Worm (Caenorhabditis elegans) whole organism, dauer: ENCODE measurements around the gene htp-2.

Experiments used
- unc-62 ChIP-seq: sonication (generic microtip); optimal IDR thresholded peaks from 2 replicates; lab custom pipeline; 2017; ENCODE audit warnings: missing biosample characterization, missing genetic modification reagents, missing genetic modification characterization

htp-2 gene

DNA sequence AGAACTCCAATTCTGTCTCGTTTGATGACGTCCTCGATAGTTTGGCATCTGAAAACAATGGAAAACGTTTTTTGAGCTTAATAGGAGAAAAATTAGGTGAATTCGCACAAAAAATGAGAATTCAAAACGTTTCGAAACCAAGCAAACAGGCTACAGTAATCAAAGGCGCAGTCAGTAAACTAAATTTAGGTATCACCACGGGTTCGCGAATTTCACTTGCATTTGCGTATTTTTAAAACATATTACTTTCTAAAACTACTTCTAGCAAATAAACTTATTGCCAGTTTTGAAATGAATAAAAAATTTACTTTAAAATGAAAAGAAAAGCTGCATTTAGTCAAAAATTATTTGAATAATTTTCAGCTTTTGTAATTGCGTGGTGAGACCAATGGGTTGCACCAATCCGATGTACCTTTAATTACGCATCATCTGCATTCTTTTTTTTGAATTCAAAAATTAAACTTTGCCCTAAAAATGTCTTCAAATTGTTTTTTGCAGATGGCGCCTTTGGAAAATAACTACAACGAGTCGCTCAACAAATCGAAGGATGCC, at the start of gene htp-2, which contains the start of gene Y73B6BL.23:
Gene htp-2, plus strand, starts transcription at position 492 of the 552 bp plus-strand sequence.
Gene Y73B6BL.23, minus strand, starts transcription at position 51 of the 552 bp plus-strand sequence.
- no peak for TF ChIP-seq unc-62 (GFP tag; lab: Kevin White, UChicago)

DNA sequence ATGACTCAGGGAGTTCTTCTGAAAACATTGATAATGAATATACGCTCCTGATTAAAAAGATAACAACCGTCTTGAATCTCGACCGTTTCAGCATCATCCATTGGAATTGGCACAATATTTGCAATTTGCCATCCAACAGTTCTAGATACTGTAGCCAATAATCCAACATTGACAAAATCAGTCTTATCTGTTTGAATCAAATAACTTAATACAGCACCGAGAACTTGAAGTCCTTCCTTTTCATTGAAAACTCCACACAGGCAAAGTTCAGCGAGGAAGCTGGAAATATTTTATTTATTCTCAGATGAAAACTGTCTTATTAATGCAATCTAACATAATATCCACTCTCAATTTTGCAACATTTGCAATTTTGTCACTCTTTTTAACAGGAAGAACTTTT, 47.1 kb upstream of the htp-2 start:
- TF ChIP-seq unc-62 (GFP tag; lab: Kevin White, UChicago) = no peak

DNA sequence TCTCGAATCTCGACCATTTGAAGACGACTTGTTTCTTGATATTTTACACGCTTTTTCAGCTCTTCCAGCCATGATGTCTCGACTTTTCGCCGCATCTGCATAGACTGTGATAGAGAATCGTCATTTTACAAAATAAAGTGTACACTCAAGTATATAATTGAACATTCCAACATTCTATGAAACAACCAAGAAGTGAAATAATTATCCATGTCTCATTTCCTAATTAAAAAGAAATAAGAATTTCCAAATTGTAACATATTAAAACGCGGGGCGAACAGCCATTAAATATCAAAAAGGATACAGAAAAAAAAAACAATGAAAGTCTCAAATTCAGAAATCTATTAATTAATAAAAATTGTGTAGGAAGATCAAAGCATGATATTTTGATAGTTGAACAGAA, 46.3 kb upstream of the htp-2 start, which contains the start of gene smg-3:
Gene smg-3, minus strand, starts transcription at position 101 of the 400 bp plus-strand sequence.
- TF ChIP-seq unc-62 (GFP tag; lab: Kevin White, UChicago) = no peak

DNA sequence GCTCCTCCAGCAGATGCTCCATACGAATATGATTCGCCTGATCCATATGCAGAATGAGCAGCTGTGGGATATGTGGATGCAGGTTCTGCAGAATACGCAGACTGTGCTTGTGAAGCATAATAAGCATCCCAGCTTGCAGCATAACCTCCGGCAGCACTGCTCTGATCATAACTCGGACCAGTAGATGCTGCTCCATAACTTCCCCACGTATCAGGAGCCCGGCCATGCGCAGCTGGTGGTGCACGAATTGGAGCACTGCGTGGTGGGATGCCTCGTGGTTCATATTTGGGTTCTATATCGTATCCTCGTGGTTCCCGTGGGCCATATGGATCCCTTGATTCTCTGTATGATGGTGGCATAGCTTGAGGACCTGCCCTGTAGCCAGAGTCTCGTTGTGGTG, 45.6 kb upstream of the htp-2 start:
- TF ChIP-seq unc-62 (GFP tag; lab: Kevin White, UChicago) = no peak

DNA sequence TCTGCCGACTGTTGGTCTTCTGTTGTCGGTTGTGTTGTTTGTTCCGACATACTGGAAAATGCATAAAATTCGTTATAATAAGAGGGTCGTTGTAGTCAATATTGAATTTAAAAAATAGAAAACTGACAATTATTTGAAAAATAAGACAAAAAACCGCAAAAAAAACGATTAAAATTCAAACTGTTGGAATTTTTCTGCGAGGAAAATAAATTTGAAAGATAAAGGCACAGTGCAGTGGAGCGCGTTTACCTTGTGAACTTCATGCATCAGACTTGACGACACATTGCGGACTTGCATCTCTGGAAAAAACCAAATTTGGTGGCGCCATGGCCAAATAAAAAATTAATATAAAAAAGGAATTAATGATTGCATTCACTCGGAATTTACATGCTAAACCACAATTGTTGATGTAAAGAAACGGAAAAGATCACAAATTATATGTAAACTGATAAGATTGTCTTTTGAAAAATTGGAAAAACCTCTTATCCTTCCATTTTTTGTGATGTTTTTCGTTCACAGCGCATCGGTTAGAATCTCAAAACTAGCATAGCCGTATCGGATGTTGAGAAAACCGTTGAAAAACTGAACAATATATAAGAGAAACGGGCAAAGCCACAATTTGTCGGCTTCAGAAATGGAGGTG, 42.7 kb upstream of the htp-2 start, which contains the start of the genes hrpf-2 and bli-6:
Gene hrpf-2, minus strand, starts transcription at position 51 of the 643 bp plus-strand sequence.
Gene bli-6, plus strand, starts transcription at position 593 of the 643 bp plus-strand sequence.
- TF ChIP-seq unc-62 (GFP tag; lab: Kevin White, UChicago) = no peak

DNA sequence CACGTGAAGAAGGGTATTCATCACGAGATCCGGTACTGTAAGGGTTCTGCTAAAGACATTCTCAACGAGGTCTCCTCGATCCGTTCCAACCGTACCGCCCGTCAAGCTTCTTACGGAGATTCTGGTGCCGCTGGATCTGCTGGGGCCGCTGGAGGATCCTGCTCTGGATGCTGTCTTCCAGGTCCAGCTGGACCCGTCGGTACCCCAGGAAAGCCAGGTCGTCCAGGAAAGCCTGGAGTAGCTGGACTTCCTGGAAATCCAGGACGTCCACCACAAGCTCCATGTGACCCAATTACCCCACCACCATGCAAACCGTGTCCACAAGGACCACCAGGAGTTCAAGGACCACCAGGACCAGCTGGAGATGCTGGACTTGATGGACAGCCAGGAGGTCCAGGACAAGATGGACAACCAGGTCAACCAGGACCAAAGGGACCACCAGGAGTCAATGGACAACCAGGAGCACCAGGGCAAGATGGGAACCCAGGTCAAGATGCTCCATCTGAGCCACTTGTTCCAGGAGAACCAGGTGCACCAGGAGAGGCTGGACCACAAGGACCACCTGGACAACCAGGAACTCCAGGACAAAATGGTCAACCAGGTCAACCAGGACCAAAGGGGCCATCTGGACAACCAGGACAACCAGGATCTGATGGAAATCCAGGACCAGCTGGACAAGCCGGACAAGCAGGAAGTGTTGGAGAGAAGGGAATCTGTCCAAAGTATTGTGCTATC, 41.8 kb upstream of the htp-2 start:
- no peak for TF ChIP-seq unc-62 (GFP tag; lab: Kevin White, UChicago)

DNA sequence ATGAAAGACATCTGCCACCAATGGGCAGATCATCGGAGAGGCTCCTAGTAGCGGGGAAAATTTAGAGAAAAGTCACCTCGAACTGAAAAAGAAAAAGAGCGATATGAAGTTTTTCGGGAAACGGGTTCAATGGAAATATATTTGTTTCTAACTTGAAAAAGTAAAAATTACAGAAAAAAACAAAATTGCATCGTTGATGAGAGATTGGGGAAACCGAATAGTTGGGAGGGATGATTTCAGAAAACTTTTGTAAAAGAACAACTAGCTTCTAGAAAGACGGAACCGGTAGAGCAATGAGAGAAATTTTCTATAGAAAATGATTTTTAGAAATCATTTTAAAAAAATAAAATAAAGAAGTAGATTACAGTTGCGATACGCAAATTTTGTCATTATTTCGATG, 40.9 kb upstream of the htp-2 start:
- no peak for TF ChIP-seq unc-62 (GFP tag; lab: Kevin White, UChicago)

DNA sequence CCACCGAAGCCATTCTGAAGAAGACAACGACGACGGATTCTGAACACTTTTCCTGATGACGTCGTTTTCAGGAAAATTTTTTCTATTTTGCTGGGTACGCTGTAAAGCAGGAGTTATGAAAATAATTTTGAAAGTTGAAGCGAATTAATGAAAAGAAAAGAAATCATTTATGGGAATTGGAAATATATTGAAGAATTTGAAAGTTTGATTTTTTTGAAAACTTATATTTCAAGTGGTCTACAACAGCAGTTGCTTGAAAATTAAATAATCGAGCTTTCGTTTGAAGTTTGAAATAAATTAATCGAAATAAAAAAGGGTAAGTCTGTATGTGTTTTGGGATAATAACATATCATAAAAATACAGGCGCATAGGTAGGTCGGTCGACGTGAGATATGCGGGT, 35.4 kb upstream of the htp-2 start, which contains the start of gene shl-1:
Gene shl-1, minus strand, starts transcription at position 101 of the 400 bp plus-strand sequence.
- no peak for TF ChIP-seq unc-62 (GFP tag; lab: Kevin White, UChicago)

DNA sequence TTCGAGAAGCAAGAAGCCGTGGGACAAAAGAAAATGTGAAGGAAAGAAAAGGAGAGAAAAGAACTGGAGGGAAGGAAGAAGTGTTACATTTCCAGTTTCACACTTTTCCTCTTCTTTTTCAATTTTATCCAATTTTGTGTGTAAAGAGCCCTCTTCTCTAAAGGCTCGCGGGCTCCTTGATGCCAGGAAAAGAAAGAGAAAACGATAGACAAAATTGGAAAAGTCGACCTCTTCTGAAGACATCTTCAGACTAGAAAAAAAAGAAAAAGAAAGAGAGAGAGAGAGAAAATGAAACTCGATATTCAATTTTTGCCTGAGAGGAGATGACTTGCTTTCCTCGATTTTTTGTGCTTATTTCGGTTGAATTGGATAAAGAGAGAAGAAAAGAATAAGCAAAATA, 34.3 kb upstream of the htp-2 start:
- TF ChIP-seq unc-62 (GFP tag; lab: Kevin White, UChicago) = no peak

DNA sequence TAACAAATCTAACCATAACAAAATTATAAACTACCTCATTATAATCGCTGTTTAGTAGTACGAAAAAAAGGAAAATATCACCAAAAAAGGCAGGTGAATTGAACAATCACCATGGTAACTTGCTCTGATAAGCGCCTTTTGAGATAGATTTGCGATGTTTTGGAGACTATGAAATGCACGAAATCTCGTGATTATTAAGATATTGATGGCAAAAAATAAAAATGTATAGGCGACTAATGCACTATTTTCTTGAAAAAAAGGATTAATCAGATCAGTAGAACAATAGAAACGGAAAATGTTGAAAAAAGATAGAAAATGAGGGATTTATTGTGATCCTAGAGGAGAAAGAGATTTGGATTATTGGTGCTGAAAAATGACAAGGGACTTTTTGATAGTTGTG, 30.8 kb upstream of the htp-2 start:
- TF ChIP-seq unc-62 (GFP tag; lab: Kevin White, UChicago) = no peak

DNA sequence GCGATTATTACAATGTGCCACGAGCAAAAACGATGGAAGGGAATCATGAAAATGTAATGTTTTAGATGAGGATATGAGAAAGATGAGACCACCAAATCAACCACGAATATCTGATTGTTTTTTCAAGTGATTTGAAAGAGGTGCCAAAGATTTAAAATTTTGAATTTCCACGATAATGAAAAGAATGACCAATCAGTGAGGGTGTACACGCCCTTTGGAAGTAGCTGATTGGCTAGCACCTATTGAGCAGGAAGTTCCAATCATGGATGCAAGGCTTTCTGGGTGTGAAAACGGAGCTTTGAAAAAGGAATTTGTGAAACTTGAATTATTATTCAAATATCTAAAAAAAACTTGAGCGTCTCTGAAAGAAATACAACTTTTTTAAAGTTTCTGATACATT, 27.8 kb upstream of the htp-2 start:
- TF ChIP-seq unc-62 (GFP tag; lab: Kevin White, UChicago) = no peak

DNA sequence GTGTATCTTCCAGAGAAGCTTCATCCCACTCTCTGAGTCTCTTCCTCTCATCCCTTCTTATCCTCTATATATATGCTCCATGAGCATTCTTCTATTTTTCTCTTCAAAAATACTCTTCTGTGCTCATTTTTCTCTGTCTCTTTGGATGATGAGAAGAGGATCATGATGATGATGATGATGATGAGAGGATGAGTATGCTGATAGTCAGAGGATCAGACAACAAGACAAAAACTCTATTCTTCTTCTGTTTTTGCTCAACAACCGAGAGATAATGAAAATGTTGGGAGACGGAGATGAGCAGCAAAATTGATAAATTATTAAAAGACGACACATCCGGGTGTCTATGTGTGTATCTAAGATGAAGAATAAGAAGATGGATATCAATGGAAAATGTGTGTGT, 26.0 kb upstream of the htp-2 start:
- no peak for TF ChIP-seq unc-62 (GFP tag; lab: Kevin White, UChicago)

DNA sequence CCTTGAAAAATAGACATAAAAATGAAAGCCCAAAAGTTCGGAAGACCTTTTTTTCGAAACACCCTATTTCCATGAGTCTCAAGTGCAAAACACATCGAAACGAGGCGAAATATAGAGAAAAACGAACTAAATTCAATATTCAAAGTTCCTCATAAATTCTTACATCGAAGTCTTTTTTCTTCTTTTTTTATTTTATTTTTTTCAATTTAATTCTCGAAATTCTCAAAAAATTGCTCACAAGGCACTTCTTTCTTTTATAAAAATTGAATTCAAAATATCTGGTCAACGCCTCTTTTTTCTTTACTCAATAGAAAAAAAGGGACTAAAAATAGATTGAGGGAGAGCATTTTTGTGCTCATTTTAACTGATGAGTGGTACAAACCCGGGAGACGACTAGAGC, 24.1 kb upstream of the htp-2 start:
- TF ChIP-seq unc-62 (GFP tag; lab: Kevin White, UChicago) = no peak

DNA sequence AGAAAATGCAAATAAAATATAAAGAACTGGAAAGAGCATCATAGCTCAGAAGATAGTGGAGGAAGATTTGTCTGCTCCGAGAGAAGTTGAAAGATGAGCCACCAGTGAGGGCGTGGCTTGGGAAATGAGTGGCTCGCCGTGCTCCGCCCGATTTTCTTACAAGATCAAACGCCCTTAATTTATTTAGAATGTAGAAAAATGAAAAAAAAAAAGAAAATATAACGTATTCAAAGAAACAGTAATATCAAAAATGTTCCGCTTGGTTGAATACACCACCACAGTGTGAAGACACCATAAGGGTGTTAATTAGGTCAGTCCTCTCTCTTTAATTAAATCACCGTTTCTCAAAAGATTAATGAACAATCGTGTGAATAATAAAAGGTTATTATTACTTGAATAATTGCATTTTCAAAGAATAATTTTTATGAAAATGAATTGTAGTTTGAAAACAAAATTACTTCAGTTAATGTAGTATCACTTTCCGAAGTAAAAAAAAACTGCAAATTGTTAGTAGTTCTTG, 16.9 kb upstream of the htp-2 start, which contains the start of gene sfrp-1:
Gene sfrp-1, minus strand, starts transcription at position 51 of the 520 bp plus-strand sequence.
- no peak for TF ChIP-seq unc-62 (GFP tag; lab: Kevin White, UChicago)

DNA sequence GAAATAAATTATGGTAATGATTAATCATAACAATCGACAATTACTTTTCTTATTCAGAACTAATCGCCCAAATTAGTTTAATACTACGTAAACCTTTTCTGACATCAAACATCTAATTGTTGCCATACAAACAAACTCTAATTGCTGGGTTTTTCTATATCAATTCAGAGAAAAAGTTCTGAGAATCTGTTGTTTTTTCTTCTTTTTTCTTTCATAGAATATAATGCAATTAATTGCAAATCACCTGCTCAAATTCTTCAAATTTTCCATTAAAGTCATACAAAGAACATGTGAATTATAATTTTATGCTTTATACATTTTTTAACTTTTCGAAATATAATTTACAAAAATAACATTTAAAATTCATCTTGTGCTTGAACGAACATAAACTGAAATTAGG, 15.9 kb upstream of the htp-2 start:
- no peak for TF ChIP-seq unc-62 (GFP tag; lab: Kevin White, UChicago)

DNA sequence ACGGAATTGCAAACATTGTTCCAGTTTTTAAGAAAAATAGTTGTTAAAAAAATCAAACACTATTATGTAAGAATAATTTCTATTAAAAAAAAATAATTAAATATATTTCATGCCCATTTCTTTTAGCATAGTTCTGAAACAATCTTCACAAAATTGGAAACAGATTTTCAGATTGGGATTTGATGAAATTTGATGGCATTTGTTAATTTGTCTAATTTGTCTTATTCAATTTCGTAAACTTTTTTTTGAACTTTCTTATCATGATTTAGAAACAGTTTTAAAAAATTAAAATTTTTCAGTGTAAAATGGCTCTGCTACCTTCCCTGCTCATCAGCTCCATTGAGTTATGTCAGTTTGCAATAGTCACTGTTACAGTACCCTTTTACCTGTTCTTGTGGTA, 14.5 kb upstream of the htp-2 start, which contains the start of gene srv-13:
Gene srv-13, plus strand, starts transcription at position 301 of the 400 bp plus-strand sequence.
- no peak for TF ChIP-seq unc-62 (GFP tag; lab: Kevin White, UChicago)
